Fruit fly (Drosophila melanogaster) whole organism, embryonic: ENCODE data around the gene Kaz-m1.

Experiments
- CG10565 ChIP-seq: fragments of 200-800 bp; sonication (Bioruptor generic); optimal IDR thresholded peaks from 3 replicates; lab custom pipeline; 2016; ENCODE audit warnings: missing biosample characterization, mild to moderate bottlenecking, missing genetic modification characterization
- CG10654 ChIP-seq: fragments of 200-800 bp; sonication (Bioruptor generic); optimal IDR thresholded peaks from 2 replicates; lab custom pipeline; 2016; ENCODE audit warnings: missing biosample characterization, missing genetic modification characterization
- CG11398 ChIP-seq: fragments of 200-800 bp; sonication (Bioruptor generic); optimal IDR thresholded peaks from 2 replicates; lab custom pipeline; 2016; ENCODE audit warnings: missing biosample characterization, missing genetic modification characterization
- CG11560 ChIP-seq: fragments of 200-800 bp; sonication (Bioruptor generic); IDR thresholded peaks from 3 replicates; pipeline ENCODE4 v1.3.6; 2022; ENCODE audit warnings: missing biosample characterization, missing genetic modification characterization
- CG12236 ChIP-seq: fragments of 200-800 bp; sonication (Bioruptor generic); optimal IDR thresholded peaks from 2 replicates; lab custom pipeline; 2016; ENCODE audit warnings: missing biosample characterization, missing genetic modification characterization
- CG12299 ChIP-seq: fragments of 200-800 bp; sonication (Bioruptor generic); optimal IDR thresholded peaks from 2 replicates; lab custom pipeline; 2018; ENCODE audit warnings: missing biosample characterization, mild to moderate bottlenecking, missing genetic modification characterization
- CG15073 ChIP-seq: fragments of 200-800 bp; sonication (Bioruptor generic); optimal IDR thresholded peaks from 2 replicates; lab custom pipeline; 2016; ENCODE audit warnings: missing biosample characterization, missing genetic modification characterization
- CG17829 ChIP-seq: fragments of 200-800 bp; optimal IDR thresholded peaks from 2 replicates; lab custom pipeline; 2019; ENCODE audit warnings: missing biosample characterization, mild to moderate bottlenecking, missing genetic modification characterization, moderate library complexity
- CG1792 ChIP-seq: fragments of 200-800 bp; sonication (Bioruptor generic); optimal IDR thresholded peaks from 2 replicates; lab custom pipeline; 2016; ENCODE audit warnings: missing biosample characterization, missing genetic modification characterization
- CG2129 ChIP-seq: fragments of 200-800 bp; sonication (Bioruptor generic); IDR thresholded peaks from 2 replicates; pipeline ENCODE4 v1.3.6; 2022; ENCODE audit warnings: missing biosample characterization, missing genetic modification characterization; ENCODE audit not compliant: partially characterized antibody
- CG2202 ChIP-seq: fragments of 200-800 bp; sonication (Bioruptor generic); optimal IDR thresholded peaks from 2 replicates; lab custom pipeline; 2018; ENCODE audit warnings: missing biosample characterization, mild to moderate bottlenecking, missing genetic modification characterization
- CG2712 ChIP-seq: fragments of 200-800 bp; optimal IDR thresholded peaks from 3 replicates; lab custom pipeline; 2019; ENCODE audit warnings: missing biosample characterization, mild to moderate bottlenecking, missing genetic modification characterization, moderate library complexity
- CG3281 ChIP-seq: fragments of 200-800 bp; sonication (Bioruptor generic); optimal IDR thresholded peaks from 3 replicates; lab custom pipeline; 2017; ENCODE audit warnings: missing biosample characterization, mild to moderate bottlenecking, missing genetic modification characterization
- CG42726 ChIP-seq: fragments of 200-800 bp; sonication (Bioruptor generic); IDR thresholded peaks from 2 replicates; pipeline ENCODE4 v1.3.6; 2022; ENCODE audit warnings: missing biosample characterization, missing genetic modification characterization; ENCODE audit not compliant: partially characterized antibody
- CG43689 ChIP-seq: fragments of 200-800 bp; sonication (Bioruptor generic); IDR thresholded peaks from 2 replicates; pipeline ENCODE4 v1.3.6; 2022; ENCODE audit warnings: missing biosample characterization, missing genetic modification characterization
- CG4820 ChIP-seq: fragments of 200-800 bp; sonication (Bioruptor generic); optimal IDR thresholded peaks from 3 replicates; lab custom pipeline; 2016; ENCODE audit warnings: missing biosample characterization, missing genetic modification characterization
- CG6683 ChIP-seq: fragments of 200-800 bp; sonication (Bioruptor generic); optimal IDR thresholded peaks from 2 replicates; lab custom pipeline; 2017; ENCODE audit warnings: missing biosample characterization, mild to moderate bottlenecking, missing genetic modification characterization, missing genetic modification reagents
- CG6689 ChIP-seq: fragments of 200-800 bp; sonication (Bioruptor generic); IDR thresholded peaks from 2 replicates; pipeline ENCODE4 v1.3.6; 2022; ENCODE audit warnings: missing biosample characterization, missing genetic modification characterization
- CG8944 ChIP-seq: fragments of 200-800 bp; sonication (Bioruptor generic); optimal IDR thresholded peaks from 3 replicates; lab custom pipeline; 2016; ENCODE audit warnings: missing biosample characterization, missing genetic modification characterization
- CG9609 ChIP-seq: fragments of 200-800 bp; sonication (Bioruptor generic); optimal IDR thresholded peaks from 3 replicates; lab custom pipeline; 2016; ENCODE audit warnings: missing biosample characterization, missing genetic modification characterization
- Chrac-16 ChIP-seq: fragments of 200-800 bp; sonication (Bioruptor generic); optimal IDR thresholded peaks from 3 replicates; lab custom pipeline; 2016; ENCODE audit warnings: missing biosample characterization, missing genetic modification characterization
- Dbx ChIP-seq: fragments of 200-800 bp; sonication (Bioruptor generic); IDR thresholded peaks from 3 replicates; pipeline ENCODE4 v1.3.6; 2022; ENCODE audit warnings: missing biosample characterization, missing genetic modification characterization
- Dll ChIP-seq: fragments of 200-800 bp; sonication (Bioruptor generic); IDR thresholded peaks from 4 replicates; pipeline ENCODE4 v1.3.6; 2022; ENCODE audit warnings: missing biosample characterization, missing genetic modification characterization; ENCODE audit not compliant: partially characterized antibody
- HmgZ ChIP-seq: fragments of 200-800 bp; sonication (Bioruptor generic); optimal IDR thresholded peaks from 2 replicates; lab custom pipeline; 2018; ENCODE audit warnings: missing biosample characterization, mild to moderate bottlenecking, missing genetic modification characterization
- MBD-R2 ChIP-seq: fragments of 200-800 bp; sonication (Bioruptor generic); IDR thresholded peaks from 2 replicates; pipeline ENCODE4 v1.3.6; 2022; ENCODE audit warnings: missing biosample characterization, missing genetic modification characterization
- Max ChIP-seq: fragments of 200-800 bp; sonication (Bioruptor generic); optimal IDR thresholded peaks from 2 replicates; lab custom pipeline; 2016; ENCODE audit warnings: missing biosample characterization, mild to moderate bottlenecking, missing genetic modification characterization
- Opbp ChIP-seq: fragments of 200-800 bp; sonication (Bioruptor generic); IDR thresholded peaks from 3 replicates; pipeline ENCODE4 v1.3.6; 2022; ENCODE audit warnings: missing biosample characterization, missing genetic modification characterization; ENCODE audit not compliant: partially characterized antibody
- Poxn ChIP-seq: fragments of 200-800 bp; sonication (Bioruptor generic); IDR thresholded peaks from 2 replicates; pipeline ENCODE4 v1.3.6; 2022; ENCODE audit warnings: missing biosample characterization, missing genetic modification characterization
- Sox100B ChIP-seq: fragments of 200-800 bp; sonication (Bioruptor generic); optimal IDR thresholded peaks from 3 replicates; lab custom pipeline; 2018; ENCODE audit warnings: missing biosample characterization, mild to moderate bottlenecking, missing genetic modification characterization
- Spps ChIP-seq: fragments of 200-800 bp; sonication (Bioruptor generic); optimal IDR thresholded peaks from 2 replicates; lab custom pipeline; 2018; ENCODE audit warnings: missing biosample characterization, mild to moderate bottlenecking, missing genetic modification characterization
- abd-A ChIP-seq: fragments of 200-800 bp; sonication (Bioruptor generic); optimal IDR thresholded peaks from 3 replicates; lab custom pipeline; 2019; ENCODE audit warnings: missing biosample characterization, mild to moderate bottlenecking, missing genetic modification characterization, moderate library complexity
- ap ChIP-seq: fragments of 200-800 bp; sonication (Bioruptor generic); IDR thresholded peaks from 2 replicates; pipeline ENCODE4 v1.3.6; 2022; ENCODE audit warnings: missing biosample characterization, missing genetic modification characterization
- ato ChIP-seq: fragments of 200-800 bp; sonication (Bioruptor generic); IDR thresholded peaks from 2 replicates; pipeline ENCODE4 v1.3.6; 2022; ENCODE audit warnings: missing biosample characterization, missing genetic modification characterization; ENCODE audit not compliant: partially characterized antibody
- bowl ChIP-seq: fragments of 200-800 bp; sonication (Bioruptor generic); IDR thresholded peaks from 2 replicates; pipeline ENCODE4 v1.3.6; 2022; ENCODE audit warnings: missing biosample characterization, missing genetic modification characterization
- chinmo ChIP-seq: fragments of 200-800 bp; sonication (Bioruptor generic); IDR thresholded peaks from 4 replicates; pipeline ENCODE4 v1.3.6; 2022; ENCODE audit warnings: missing biosample characterization, missing genetic modification characterization; ENCODE audit not compliant: partially characterized antibody
- ci ChIP-seq: fragments of 200-800 bp; sonication (Bioruptor generic); IDR thresholded peaks from 3 replicates; pipeline ENCODE4 v1.3.6; 2022; ENCODE audit warnings: missing biosample characterization, missing genetic modification characterization
- corto ChIP-seq: fragments of 200-800 bp; sonication (Bioruptor generic); optimal IDR thresholded peaks from 2 replicates; lab custom pipeline; 2016; ENCODE audit warnings: missing biosample characterization, mild to moderate bottlenecking, missing genetic modification characterization, moderate library complexity
- danr ChIP-seq: fragments of 200-800 bp; sonication (Bioruptor generic); IDR thresholded peaks from 2 replicates; pipeline ENCODE4 v1.3.6; 2022; ENCODE audit warnings: missing biosample characterization, missing genetic modification characterization
- fu2 ChIP-seq: fragments of 200-800 bp; sonication (Bioruptor generic); optimal IDR thresholded peaks from 2 replicates; lab custom pipeline; 2016; ENCODE audit warnings: missing biosample characterization, missing genetic modification characterization
- grau ChIP-seq: fragments of 200-800 bp; optimal IDR thresholded peaks from 3 replicates; lab custom pipeline; 2019; ENCODE audit warnings: missing biosample characterization, mild to moderate bottlenecking, missing genetic modification characterization, moderate library complexity
- grn ChIP-seq: fragments of 200-800 bp; sonication (Bioruptor generic); optimal IDR thresholded peaks from 3 replicates; lab custom pipeline; 2017; ENCODE audit warnings: missing biosample characterization, missing genetic modification characterization
- gsb ChIP-seq: fragments of 200-800 bp; sonication (Bioruptor generic); IDR thresholded peaks from 2 replicates; pipeline ENCODE4 v1.3.6; 2022; ENCODE audit warnings: missing biosample characterization, missing genetic modification characterization
- hkb ChIP-seq, 2 experiments: fragments of 200-800 bp in 1 of 2; fragments of >200 bp in 1 of 2; sonication (Bioruptor generic) in 1 of 2; IDR thresholded peaks in 1 of 2; optimal IDR thresholded peaks in 1 of 2; 2 replicates each; pipeline versions ENCODE4 v1.3.6 to Lab custom; 2017 to 2022; ENCODE audit warnings: missing biosample characterization in 1 of 2, missing genetic modification characterization in 1 of 2
- luna ChIP-seq: fragments of 200-800 bp; sonication (Bioruptor generic); optimal IDR thresholded peaks from 2 replicates; lab custom pipeline; 2016; ENCODE audit warnings: missing biosample characterization, missing genetic modification characterization
- nerfin-1 ChIP-seq: fragments of 200-800 bp; sonication (Bioruptor generic); optimal IDR thresholded peaks from 3 replicates; lab custom pipeline; 2019; ENCODE audit warnings: missing biosample characterization, mild to moderate bottlenecking, missing genetic modification characterization, moderate library complexity
- nmo ChIP-seq: fragments of 200-800 bp; sonication (Bioruptor generic); optimal IDR thresholded peaks from 2 replicates; lab custom pipeline; 2018; ENCODE audit warnings: missing biosample characterization, mild to moderate bottlenecking, missing genetic modification characterization, moderate library complexity
- pb ChIP-seq: fragments of 200-800 bp; sonication (Bioruptor generic); optimal IDR thresholded peaks from 3 replicates; lab custom pipeline; 2016; ENCODE audit warnings: missing biosample characterization, missing genetic modification characterization
- sens ChIP-seq: fragments of 200-800 bp; sonication (Bioruptor generic); peaks from one replicate; lab custom pipeline; 2016; ENCODE audit warnings: missing biosample characterization, missing genetic modification characterization
- sim ChIP-seq: fragments of 200-800 bp; sonication (Bioruptor generic); IDR thresholded peaks from 2 replicates; pipeline ENCODE4 v1.3.6; 2022; ENCODE audit warnings: missing biosample characterization, missing genetic modification characterization
- toy ChIP-seq: fragments of 200-800 bp; sonication (Bioruptor generic); IDR thresholded peaks from 2 replicates; pipeline ENCODE4 v1.3.6; 2022; ENCODE audit warnings: missing biosample characterization, missing genetic modification characterization
- z ChIP-seq: fragments of 200-800 bp; sonication (Bioruptor generic); IDR thresholded peaks from 3 replicates; pipeline ENCODE4 v1.3.6; 2022; ENCODE audit warnings: missing biosample characterization, missing genetic modification characterization

Gene Kaz-m1

dm6 chr3R:26014262-26014833, at the start of gene Kaz-m1:
Gene Kaz-m1, plus strand, starts transcription at chr3R:26014721.
- TF ChIP-seq z (GFP tag; lab: Robert Waterston, UW) (no peak), CG17829 (tag; lab: Kevin White, UChicago) (peak; percentile 64), Dbx (GFP tag; lab: Robert Waterston, UW) (no peak), nerfin-1 (tag; lab: Kevin White, UChicago) (peak; percentile 50), Opbp (GFP tag; lab: Robert Waterston, UW) (no peak), CG15073 (GFP tag; lab: Kevin White, UChicago) (no peak), sim (GFP tag; lab: Robert Waterston, UW) (peak; percentile 48; the same call in 1 of the 2 replicates), danr (GFP tag; lab: Robert Waterston, UW) (no peak), grn (GFP tag; lab: Kevin White, UChicago) (peak; percentile 67), CG12236 (GFP tag; lab: Kevin White, UChicago) (no peak), toy (GFP tag; lab: Robert Waterston, UW) (no peak), CG6689 (GFP tag; lab: Robert Waterston, UW) (0 out of 2 replicates have a peak, but pooled peaks have one; percentile 37), corto (GFP tag; lab: Kevin White, UChicago) (no peak), ap (GFP tag; lab: Robert Waterston, UW) (no peak), CG11560 (tag; lab: Robert Waterston, UW) (no peak), gsb (GFP tag; lab: Robert Waterston, UW) (no peak), CG2129 (GFP tag; lab: Robert Waterston, UW) (no peak), CG4820 (peak; percentile 50), bowl (no peak), MBD-R2 (GFP tag; lab: Robert Waterston, UW) (peak; percentile 23; the same call in 1 of the 2 replicates), CG10654 (no peak), Chrac-16 (GFP tag; lab: Kevin White, UChicago) (no peak), CG6683 (GFP tag; lab: Kevin White, UChicago) (no peak), abd-A (tag; lab: Kevin White, UChicago) (no peak), luna (GFP tag; lab: Kevin White, UChicago) (no peak), nmo (GFP tag; lab: Kevin White, UChicago) (peak; percentile 75), pb (GFP tag; lab: Kevin White, UChicago) (no peak), CG3281 (GFP tag; lab: Kevin White, UChicago) (peak; percentile 31), Sox100B (GFP tag; lab: Kevin White, UChicago) (peak; percentile 44), CG2712 (tag; lab: Kevin White, UChicago) (peak; percentile 81), sens (GFP tag; lab: Kevin White, UChicago) (no peak), CG12299 (tag; lab: Kevin White, UChicago) (no peak), CG2202 (tag; lab: Kevin White, UChicago) (no peak), HmgZ (peak; percentile 39), ci (no peak), Poxn (no peak), Dll (GFP tag; lab: Robert Waterston, UW) (no peak), ato (GFP tag; lab: Robert Waterston, UW) (no peak), CG11398 (GFP tag; lab: Kevin White, UChicago) (no peak), fu2 (GFP tag; lab: Kevin White, UChicago) (no peak), chinmo (no peak), CG1792 (GFP tag; lab: Kevin White, UChicago) (no peak), hkb (optimal IDR thresholded peaks at IDR 0.05; lab: Kevin White, UChicago) (no peak), hkb (GFP tag; IDR thresholded peaks at IDR 0.05; lab: Robert Waterston, UW) (peak; percentile 60), Spps (tag; lab: Kevin White, UChicago) (peak; percentile 38), grau (tag; lab: Kevin White, UChicago) (peak; percentile 75), CG43689 (GFP tag; lab: Robert Waterston, UW) (no peak), CG42726 (GFP tag; lab: Robert Waterston, UW) (no peak), CG8944 (GFP tag; lab: Kevin White, UChicago) (no peak), Max (GFP tag; lab: Kevin White, UChicago) (no peak), CG9609 (no peak), CG10565 (GFP tag; lab: Kevin White, UChicago) (no peak)
